Fruit fly (Drosophila melanogaster): ENCODE results near the gene Gmd.
A peak's percentile ranks its signal among the peaks of the same experiment; 100 is the strongest.

The Gmd gene

DNA sequence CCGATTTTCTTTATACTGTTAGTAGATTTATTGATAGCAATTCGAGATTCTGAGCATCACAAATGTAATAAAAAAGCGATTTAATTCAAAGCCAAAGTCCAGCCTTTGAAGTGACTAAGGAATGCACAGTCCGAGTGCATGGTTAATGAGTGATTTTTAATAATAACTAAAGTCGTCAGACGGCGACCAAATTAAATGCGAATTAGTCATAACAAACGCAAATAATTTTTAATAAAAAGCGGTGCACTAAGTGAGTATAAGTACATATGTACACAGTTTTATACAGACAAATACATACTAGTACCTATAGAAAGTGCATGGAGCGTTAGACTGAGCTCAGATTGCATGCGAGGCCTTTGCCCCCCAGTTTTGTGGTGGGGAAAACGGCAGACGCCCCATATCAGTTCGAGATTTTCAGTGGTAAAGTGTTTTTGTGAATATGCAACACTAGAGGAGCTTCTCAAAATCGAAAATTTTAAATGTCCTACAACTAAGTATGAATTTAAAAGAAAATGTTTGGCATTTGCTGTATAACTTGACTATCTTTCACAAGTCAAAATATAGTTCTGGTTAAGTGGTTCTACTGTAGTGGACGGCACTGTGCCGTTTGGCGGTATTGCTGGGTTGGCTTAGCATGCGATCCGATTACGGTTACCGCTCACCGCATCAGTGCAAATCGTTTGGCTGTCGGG, 26.0 kb upstream of the Gmd start:
- TF ChIP-seq Ets98B (GFP tag; IDR thresholded peaks at IDR 0.05), result peak; percentile 75
- TF ChIP-seq Pif1A (GFP tag; optimal IDR thresholded peaks at IDR 0.05), result peak; percentile 34
- peak; percentile 15 for TF ChIP-seq CG15710 (tag; optimal IDR thresholded peaks at IDR 0.05)
- peak; percentile 60; the same call in 1 of the 2 replicates for TF ChIP-seq CG12605 (GFP tag; IDR thresholded peaks at IDR 0.05)
- TF ChIP-seq CG14655 (GFP tag; optimal IDR thresholded peaks at IDR 0.05), result peak; percentile 45
- TF ChIP-seq gl (tag; optimal IDR thresholded peaks at IDR 0.05), result no peak
- peak; percentile 16 for TF ChIP-seq CG8301 (tag; optimal IDR thresholded peaks at IDR 0.05)
- peak; percentile 57; the same call in 1 of the 3 replicates for TF ChIP-seq fd96Ca (GFP tag; IDR thresholded peaks at IDR 0.05)
- TF ChIP-seq CG32121 (GFP tag; IDR thresholded peaks at IDR 0.05), result peak; percentile 49; the same call in 1 of the 2 replicates
- TF ChIP-seq CG4496 (GFP tag; IDR thresholded peaks at IDR 0.05), result peak; percentile 65; the same call in 2 of the 3 replicates
- no peak for TF ChIP-seq CG8159 (tag; optimal IDR thresholded peaks at IDR 0.05)
- no peak for TF ChIP-seq D1 (tag; optimal IDR thresholded peaks at IDR 0.05)

DNA sequence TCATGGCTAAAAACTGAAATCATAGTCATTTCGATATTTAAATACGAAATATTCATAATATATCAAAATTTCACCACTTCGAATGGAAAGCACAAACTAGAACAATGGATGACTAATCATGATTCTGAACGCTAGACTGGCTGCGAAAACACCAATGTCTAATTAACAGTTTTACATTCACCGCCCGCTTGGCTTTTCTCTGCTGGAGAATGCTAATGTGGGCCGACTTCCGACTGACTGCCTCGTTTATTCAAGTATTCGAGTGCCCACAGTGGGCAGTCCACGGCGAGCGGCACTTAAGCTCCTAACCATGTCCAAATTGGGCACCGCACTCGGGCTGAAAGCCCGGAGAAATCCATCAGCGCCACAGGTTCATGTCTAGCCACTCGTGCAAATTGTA, 25.2 kb upstream of the Gmd start:
- TF ChIP-seq rn (GFP tag; IDR thresholded peaks at IDR 0.05) (no peak), CG12605 (GFP tag; IDR thresholded peaks at IDR 0.05) (no peak)

DNA sequence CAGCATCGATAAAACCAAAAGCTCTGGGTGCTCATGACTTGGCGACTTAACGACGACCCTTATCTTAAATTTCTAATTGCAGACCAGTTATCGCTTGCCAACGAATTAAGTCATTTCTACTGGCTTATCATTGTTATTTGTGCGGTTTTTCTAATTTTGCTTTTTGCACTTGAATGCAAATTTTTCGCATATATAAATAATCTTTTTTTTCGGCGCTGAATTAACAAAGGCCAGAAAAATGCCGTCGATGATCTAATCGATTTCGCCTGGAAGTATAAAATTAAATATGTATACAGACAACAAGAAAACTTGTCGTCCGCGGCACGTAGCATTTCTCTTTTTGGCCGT, 24.7 kb upstream of the Gmd start:
- TF ChIP-seq Snoo (tag; optimal IDR thresholded peaks at IDR 0.05) (no peak), Pif1A (GFP tag; optimal IDR thresholded peaks at IDR 0.05) (no peak), Pif1B (GFP tag; optimal IDR thresholded peaks at IDR 0.05) (no peak), CG34367 (tag; optimal IDR thresholded peaks at IDR 0.05) (no peak), CG4496 (GFP tag; IDR thresholded peaks at IDR 0.05) (no peak), fd96Ca (GFP tag; IDR thresholded peaks at IDR 0.05) (no peak), CG13204 (GFP tag; optimal IDR thresholded peaks at IDR 0.05) (no peak), CG32121 (GFP tag; IDR thresholded peaks at IDR 0.05) (no peak), gl (tag; optimal IDR thresholded peaks at IDR 0.05) (no peak), CG8159 (tag; optimal IDR thresholded peaks at IDR 0.05) (no peak), CG17806 (tag; optimal IDR thresholded peaks at IDR 0.05) (no peak), CG9948 (tag; optimal IDR thresholded peaks at IDR 0.05) (no peak), CG14655 (GFP tag; optimal IDR thresholded peaks at IDR 0.05) (no peak), CG10348 (GFP tag; IDR thresholded peaks at IDR 0.05) (no peak), EcR (GFP tag; optimal IDR thresholded peaks at IDR 0.05) (no peak), D1 (tag; optimal IDR thresholded peaks at IDR 0.05) (no peak), CG8301 (tag; optimal IDR thresholded peaks at IDR 0.05) (no peak), CG15710 (tag; optimal IDR thresholded peaks at IDR 0.05) (no peak), Ets98B (GFP tag; IDR thresholded peaks at IDR 0.05) (no peak), CG12605 (GFP tag; IDR thresholded peaks at IDR 0.05) (no peak)

DNA sequence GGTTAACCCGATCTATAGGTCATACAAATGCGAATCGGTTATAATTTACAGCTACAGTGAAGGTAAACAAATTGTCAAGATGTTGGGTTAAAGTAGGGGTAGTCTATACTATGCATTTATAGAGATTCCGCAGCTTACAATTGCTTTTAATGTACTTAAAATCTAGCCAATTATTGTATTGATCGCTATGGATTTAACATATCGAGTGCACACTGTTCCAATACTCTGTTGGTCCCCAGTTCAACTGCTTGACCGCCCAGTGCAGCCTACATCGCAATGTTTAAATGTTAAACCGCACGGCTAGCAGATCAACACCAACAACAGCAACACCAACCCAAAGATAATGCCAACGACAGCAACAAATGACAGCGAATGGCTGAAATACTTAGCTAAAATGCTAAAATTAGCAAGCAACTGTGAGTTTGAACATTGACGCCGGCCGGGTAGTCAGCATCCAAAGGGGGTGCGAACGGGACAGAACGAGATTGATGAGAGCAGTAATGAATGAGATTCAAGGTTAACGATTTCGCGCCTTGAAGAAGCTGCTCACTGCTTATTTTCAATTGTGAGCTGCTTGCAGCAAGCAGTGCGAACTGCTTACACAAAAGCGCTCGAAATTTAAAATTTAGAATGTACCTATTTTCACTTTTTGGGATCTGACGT, 24.2 kb upstream of the Gmd start:
- TF ChIP-seq Pif1B (GFP tag; optimal IDR thresholded peaks at IDR 0.05) (no peak), CG13204 (GFP tag; optimal IDR thresholded peaks at IDR 0.05) (no peak), CG9948 (tag; optimal IDR thresholded peaks at IDR 0.05) (no peak), CG32121 (GFP tag; IDR thresholded peaks at IDR 0.05) (peak; percentile 33; the same call in 1 of the 2 replicates), CG8159 (tag; optimal IDR thresholded peaks at IDR 0.05) (no peak), CG15710 (tag; optimal IDR thresholded peaks at IDR 0.05) (no peak), D1 (tag; optimal IDR thresholded peaks at IDR 0.05) (no peak), gl (tag; optimal IDR thresholded peaks at IDR 0.05) (no peak), CG12605 (GFP tag; IDR thresholded peaks at IDR 0.05) (no peak), CG17806 (tag; optimal IDR thresholded peaks at IDR 0.05) (no peak), Pif1A (GFP tag; optimal IDR thresholded peaks at IDR 0.05) (no peak), EcR (GFP tag; optimal IDR thresholded peaks at IDR 0.05) (no peak), Snoo (tag; optimal IDR thresholded peaks at IDR 0.05) (no peak), CG4496 (GFP tag; IDR thresholded peaks at IDR 0.05) (peak; percentile 70), CG34367 (tag; optimal IDR thresholded peaks at IDR 0.05) (no peak), rn (GFP tag; IDR thresholded peaks at IDR 0.05) (peak; percentile 41; the same call in 1 of the 2 replicates), CG10348 (GFP tag; IDR thresholded peaks at IDR 0.05) (peak; percentile 42), CG8301 (tag; optimal IDR thresholded peaks at IDR 0.05) (no peak), CG14655 (GFP tag; optimal IDR thresholded peaks at IDR 0.05) (no peak), Ets98B (GFP tag; IDR thresholded peaks at IDR 0.05) (peak; percentile 59), fd96Ca (GFP tag; IDR thresholded peaks at IDR 0.05) (peak; percentile 60; the same call in 2 of the 3 replicates)

DNA sequence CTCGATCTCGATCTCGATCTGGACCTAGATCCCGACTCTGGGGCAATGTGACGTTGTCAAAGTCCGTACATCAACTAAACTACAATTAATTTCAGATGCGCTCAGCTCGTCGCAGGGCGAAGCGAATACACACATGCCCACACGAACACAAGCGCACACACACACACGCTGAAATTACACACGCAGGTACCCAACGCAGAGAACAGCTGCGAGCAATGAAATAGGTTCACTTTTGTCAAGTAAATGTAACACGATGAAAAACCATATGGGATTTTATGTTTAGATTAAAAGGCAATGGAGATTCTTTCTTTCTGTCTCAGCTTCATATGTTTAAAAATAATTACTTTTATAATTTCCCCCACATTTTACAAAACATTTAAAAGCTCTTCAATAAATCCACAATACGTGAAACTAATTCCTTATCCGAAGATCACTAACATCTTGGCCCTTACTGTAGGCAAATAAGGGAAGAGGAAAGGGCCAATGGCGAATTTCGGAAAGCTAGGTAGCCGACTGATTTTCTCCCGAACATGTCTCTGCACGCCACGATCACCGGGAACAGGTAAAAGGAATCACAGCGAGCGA, 23.6 kb upstream of the Gmd start:
- TF ChIP-seq CG8301 (tag; optimal IDR thresholded peaks at IDR 0.05), result peak; percentile 70
- TF ChIP-seq Snoo (tag; optimal IDR thresholded peaks at IDR 0.05), result peak; percentile 73
- peak; percentile 47 for TF ChIP-seq EcR (GFP tag; optimal IDR thresholded peaks at IDR 0.05)
- peak; percentile 93 for TF ChIP-seq CG15710 (tag; optimal IDR thresholded peaks at IDR 0.05)
- peak; percentile 91 for TF ChIP-seq CG8159 (tag; optimal IDR thresholded peaks at IDR 0.05)
- peak; percentile 63 for TF ChIP-seq CG4496 (GFP tag; IDR thresholded peaks at IDR 0.05)
- TF ChIP-seq CG34367 (tag; optimal IDR thresholded peaks at IDR 0.05), result peak; percentile 85
- TF ChIP-seq CG14655 (GFP tag; optimal IDR thresholded peaks at IDR 0.05), result peak; percentile 84
- peak; percentile 66 for TF ChIP-seq gl (tag; optimal IDR thresholded peaks at IDR 0.05)
- peak; percentile 85 for TF ChIP-seq D1 (tag; optimal IDR thresholded peaks at IDR 0.05)
- TF ChIP-seq CG9948 (tag; optimal IDR thresholded peaks at IDR 0.05), result peak; percentile 87
- peak; percentile 87 for TF ChIP-seq Pif1A (GFP tag; optimal IDR thresholded peaks at IDR 0.05)
- TF ChIP-seq Pif1B (GFP tag; optimal IDR thresholded peaks at IDR 0.05), result peak; percentile 85
- TF ChIP-seq CG17806 (tag; optimal IDR thresholded peaks at IDR 0.05), result peak; percentile 83
- peak; percentile 66 for TF ChIP-seq Ets98B (GFP tag; IDR thresholded peaks at IDR 0.05)
- no peak for TF ChIP-seq CG10348 (GFP tag; IDR thresholded peaks at IDR 0.05)
- TF ChIP-seq CG12605 (GFP tag; IDR thresholded peaks at IDR 0.05), result peak; percentile 59; the same call in 1 of the 2 replicates
- TF ChIP-seq fd96Ca (GFP tag; IDR thresholded peaks at IDR 0.05), result peak; percentile 69
- 0 out of 2 replicates have a peak, but pooled peaks have one; percentile 7 for TF ChIP-seq rn (GFP tag; IDR thresholded peaks at IDR 0.05)
- peak; percentile 83 for TF ChIP-seq CG13204 (GFP tag; optimal IDR thresholded peaks at IDR 0.05)
- TF ChIP-seq CG32121 (GFP tag; IDR thresholded peaks at IDR 0.05), result peak; percentile 32
